Fruit fly (Drosophila melanogaster): Measurements from ENCODE around the gene Mo25.

Gene Mo25

DNA sequence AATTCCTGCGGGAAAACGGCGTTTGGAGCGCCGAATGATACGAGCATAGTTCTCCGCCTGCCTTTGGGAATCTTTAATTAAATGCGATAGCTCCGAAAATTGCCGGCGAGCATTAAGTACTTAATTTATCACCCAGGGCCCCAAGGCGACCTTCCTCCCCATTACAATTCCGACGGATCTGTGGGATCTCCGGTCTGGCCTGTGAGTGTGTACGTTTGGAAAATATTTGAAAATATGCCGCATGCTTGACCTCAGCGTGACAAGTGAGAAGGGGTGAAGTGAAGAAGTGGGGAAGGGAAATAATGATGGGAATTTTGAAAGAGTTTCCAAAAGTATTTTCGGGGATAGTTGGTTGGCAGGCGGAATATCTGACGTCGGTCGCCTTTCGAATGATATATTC lies 45.8 kb downstream of the Mo25 start:
- no peak for TF ChIP-seq CG17801 (GFP tag; optimal IDR thresholded peaks at IDR 0.05; ENCODE audit: partially characterized antibody)

DNA sequence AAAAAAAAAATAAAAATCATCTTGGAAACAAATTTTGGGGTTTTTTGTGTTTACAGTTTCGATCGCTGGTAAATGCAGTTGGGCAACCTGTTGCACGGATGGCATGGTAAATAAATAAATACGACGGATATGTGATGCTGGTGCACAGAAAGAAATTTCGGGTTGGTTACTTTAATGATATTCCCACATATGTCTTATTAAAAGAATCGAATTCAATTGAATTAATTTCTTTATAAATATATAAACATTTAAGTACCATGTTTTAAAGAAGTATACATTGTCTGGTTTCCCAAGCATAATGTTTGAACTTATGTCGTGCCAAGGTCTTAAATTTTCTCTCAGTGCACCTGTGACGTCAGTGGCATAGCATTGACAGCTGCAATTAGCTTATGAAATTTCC lies 47.8 kb downstream of the Mo25 start:
- no peak for TF ChIP-seq CG17801 (GFP tag; optimal IDR thresholded peaks at IDR 0.05; ENCODE audit: partially characterized antibody)

DNA sequence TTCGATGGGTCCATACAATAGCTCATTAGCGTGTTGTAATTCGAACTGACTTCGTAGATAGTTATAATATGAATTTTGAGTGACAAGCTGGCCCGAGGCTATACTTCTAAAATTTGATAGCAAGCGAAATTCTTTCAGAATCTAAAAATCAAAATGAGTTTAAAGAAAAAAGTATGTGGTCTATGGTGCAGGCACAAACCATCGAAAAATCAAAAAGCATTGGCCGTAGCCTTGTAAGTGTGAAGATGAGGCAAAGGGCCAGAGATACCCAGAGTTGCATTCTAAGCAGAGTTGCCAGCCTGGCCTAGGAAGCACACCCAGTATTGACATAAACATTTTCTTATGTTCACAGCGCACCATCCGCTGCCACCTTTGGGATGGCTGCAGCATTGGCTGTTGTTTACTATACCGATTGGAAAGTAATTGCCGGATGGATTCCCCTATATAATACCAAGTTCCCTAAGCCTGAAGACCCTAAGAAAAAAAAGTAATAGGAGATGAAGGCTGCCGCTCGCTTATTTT lies 48.5 kb downstream of the Mo25 start, which contains the start of gene UQCR-6.4L:
Gene UQCR-6.4L, plus strand, starts transcription at position 51 of the 522 bp plus-strand sequence.
- TF ChIP-seq CG17801 (GFP tag; optimal IDR thresholded peaks at IDR 0.05; ENCODE audit: partially characterized antibody), result no peak

DNA sequence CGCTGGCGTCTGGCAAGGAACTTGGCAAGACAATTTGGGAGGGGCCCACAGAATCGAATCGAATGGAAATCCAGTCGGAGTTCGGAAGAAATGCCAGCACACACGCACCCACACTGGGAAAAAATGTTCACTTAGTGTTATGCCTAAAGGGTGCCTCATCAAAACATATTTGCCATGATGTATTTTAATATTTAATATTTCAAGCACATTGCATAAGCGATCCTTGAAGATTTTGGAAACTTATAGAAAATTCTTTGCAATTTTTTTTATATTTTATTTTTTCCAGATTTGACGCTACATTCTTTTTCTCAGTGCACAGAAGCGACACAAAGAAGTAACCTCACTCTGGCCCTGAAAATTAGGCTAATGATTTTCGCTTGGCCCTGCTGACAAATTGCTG lies 49.2 kb downstream of the Mo25 start:
- no peak for TF ChIP-seq CG17801 (GFP tag; optimal IDR thresholded peaks at IDR 0.05; ENCODE audit: partially characterized antibody)

DNA sequence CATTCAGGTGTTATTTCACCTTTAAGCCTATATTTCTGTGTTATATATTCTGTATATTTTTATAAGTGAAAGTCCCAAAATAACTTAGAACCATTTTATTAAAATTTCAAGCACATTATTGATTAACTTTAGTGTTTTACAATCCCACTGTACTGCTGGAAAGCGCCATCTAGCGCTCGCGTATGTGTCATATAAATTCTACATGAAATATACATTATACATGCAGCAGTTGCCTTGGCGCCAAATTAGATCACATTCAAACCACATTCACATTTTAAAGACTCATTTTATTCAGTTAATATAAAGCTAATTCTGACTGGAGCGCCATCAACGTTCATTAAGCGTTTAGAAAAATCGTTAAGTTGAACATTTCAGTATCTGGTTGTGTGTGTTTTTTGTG lies 51.9 kb downstream of the Mo25 start:
- no peak for TF ChIP-seq CG17801 (GFP tag; optimal IDR thresholded peaks at IDR 0.05; ENCODE audit: partially characterized antibody)
